Fruit fly (Drosophila melanogaster) whole organism, embryonic: ENCODE results near the gene spel1.
A peak's percentile ranks its signal among the peaks of the same experiment; 100 is the strongest.

Experiments used
- Bdp1 ChIP-seq: fragments of 200-800 bp; sonication (Bioruptor generic); optimal IDR thresholded peaks from 3 replicates; lab custom pipeline; 2016; ENCODE audit warnings: missing biosample characterization, missing genetic modification characterization
- CG12104 ChIP-seq: fragments of 200-800 bp; sonication (Bioruptor generic); optimal IDR thresholded peaks from 3 replicates; lab custom pipeline; 2016; ENCODE audit warnings: missing biosample characterization, missing genetic modification characterization
- CG12219 ChIP-seq: fragments of 200-800 bp; sonication (Bioruptor generic); optimal IDR thresholded peaks from 3 replicates; lab custom pipeline; 2018; ENCODE audit warnings: missing biosample characterization, mild to moderate bottlenecking, missing genetic modification characterization
- CG13894 ChIP-seq: fragments of 200-800 bp; sonication (Bioruptor generic); optimal IDR thresholded peaks from 3 replicates; lab custom pipeline; 2018; ENCODE audit warnings: missing biosample characterization, mild to moderate bottlenecking, missing genetic modification characterization, moderate library complexity
- CG14050 ChIP-seq: fragments of 200-800 bp; sonication (Bioruptor generic); IDR thresholded peaks from 3 replicates; pipeline ENCODE4 v1.3.6; 2022; ENCODE audit warnings: missing biosample characterization, missing genetic modification characterization
- CG15073 ChIP-seq: fragments of 200-800 bp; sonication (Bioruptor generic); optimal IDR thresholded peaks from 2 replicates; lab custom pipeline; 2016; ENCODE audit warnings: missing biosample characterization, missing genetic modification characterization
- CG15601 ChIP-seq: fragments of 200-800 bp; sonication (Bioruptor generic); optimal IDR thresholded peaks from 3 replicates; lab custom pipeline; 2019; ENCODE audit warnings: missing biosample characterization, mild to moderate bottlenecking, missing genetic modification characterization, moderate library complexity
- CG1647 ChIP-seq: fragments of 200-800 bp; sonication (Bioruptor generic); optimal IDR thresholded peaks from 3 replicates; lab custom pipeline; 2016; ENCODE audit warnings: missing biosample characterization, missing genetic modification characterization
- CG17361 ChIP-seq: fragments of 200-800 bp; sonication (Bioruptor generic); IDR thresholded peaks from 3 replicates; pipeline ENCODE4 v1.3.6; 2022; ENCODE audit warnings: missing biosample characterization, missing genetic modification characterization
- CG17612 ChIP-seq: fragments of 200-800 bp; sonication (Bioruptor generic); IDR thresholded peaks from 2 replicates; pipeline ENCODE4 v1.3.6; 2022; ENCODE audit warnings: missing biosample characterization, missing genetic modification characterization
- CG18262 ChIP-seq: fragments of 200-800 bp; optimal IDR thresholded peaks from 3 replicates; lab custom pipeline; 2019; ENCODE audit warnings: missing biosample characterization, mild to moderate bottlenecking, missing genetic modification characterization, moderate library complexity
- CG18599 ChIP-seq: fragments of 200-800 bp; sonication (Bioruptor generic); optimal IDR thresholded peaks from 3 replicates; lab custom pipeline; 2017; ENCODE audit warnings: missing biosample characterization, missing genetic modification characterization, mild to moderate bottlenecking, moderate library complexity, missing genetic modification reagents
- CG2712 ChIP-seq: fragments of 200-800 bp; optimal IDR thresholded peaks from 3 replicates; lab custom pipeline; 2019; ENCODE audit warnings: missing biosample characterization, mild to moderate bottlenecking, missing genetic modification characterization, moderate library complexity
- CG2875 ChIP-seq: fragments of 200-800 bp; sonication (Bioruptor generic); optimal IDR thresholded peaks from 2 replicates; lab custom pipeline; 2017; ENCODE audit warnings: missing biosample characterization, mild to moderate bottlenecking, missing genetic modification characterization, missing genetic modification reagents
- CG31441 ChIP-seq: fragments of 200-800 bp; sonication (Bioruptor generic); IDR thresholded peaks from 2 replicates; pipeline ENCODE4 v1.3.6; 2022; ENCODE audit warnings: missing biosample characterization, missing genetic modification characterization
- CG3726 ChIP-seq: fragments of 200-800 bp; sonication (Bioruptor generic); IDR thresholded peaks from 3 replicates; pipeline ENCODE4, ENCODE4 v1.3.6; 2022; ENCODE audit warnings: missing biosample characterization, missing genetic modification characterization
- CG3847 ChIP-seq: fragments of 200-800 bp; sonication (Bioruptor generic); IDR thresholded peaks from 2 replicates; pipeline ENCODE4 v1.3.6; 2022; ENCODE audit warnings: missing biosample characterization, missing genetic modification characterization
- CG5245 ChIP-seq: fragments of 200-800 bp; sonication (Bioruptor generic); optimal IDR thresholded peaks from 3 replicates; lab custom pipeline; 2016; ENCODE audit warnings: missing biosample characterization, missing genetic modification characterization
- CG7372 ChIP-seq: fragments of 200-800 bp; sonication (Bioruptor generic); IDR thresholded peaks from 2 replicates; pipeline ENCODE4 v1.3.6; 2022; ENCODE audit warnings: missing biosample characterization, missing genetic modification characterization
- CG7556 ChIP-seq: fragments of 200-800 bp; sonication (Bioruptor generic); optimal IDR thresholded peaks from 2 replicates; lab custom pipeline; 2017; ENCODE audit warnings: missing biosample characterization, mild to moderate bottlenecking, missing genetic modification characterization
- CG8478 ChIP-seq: fragments of >200 bp; optimal IDR thresholded peaks from 2 replicates; lab custom pipeline; 2018
- CG9215 ChIP-seq: fragments of 200-800 bp; sonication (Bioruptor generic); IDR thresholded peaks from 2 replicates; pipeline ENCODE4 v1.3.6; 2022; ENCODE audit warnings: missing biosample characterization, missing genetic modification characterization
- D19A ChIP-seq: fragments of 200-800 bp; optimal IDR thresholded peaks from 3 replicates; lab custom pipeline; 2019; ENCODE audit warnings: missing biosample characterization, mild to moderate bottlenecking, missing genetic modification characterization, moderate library complexity
- Hr51 ChIP-seq, 2 experiments: fragments of 200-800 bp; sonication (Bioruptor generic); optimal IDR thresholded peaks; 2 replicates in 1 of 2; 3 replicates in 1 of 2; lab custom pipeline; 2016 to 2018; ENCODE audit warnings: missing biosample characterization in 2 of 2, missing genetic modification characterization in 2 of 2, mild to moderate bottlenecking in 1 of 2, moderate library complexity in 1 of 2
- Meics ChIP-seq: fragments of 200-800 bp; sonication (Bioruptor generic); optimal IDR thresholded peaks from 2 replicates; lab custom pipeline; 2017; ENCODE audit warnings: missing biosample characterization, mild to moderate bottlenecking, missing genetic modification characterization
- Optix ChIP-seq: fragments of 200-800 bp; sonication (Bioruptor generic); IDR thresholded peaks from 3 replicates; pipeline ENCODE4 v1.3.6; 2022; ENCODE audit warnings: missing biosample characterization, missing genetic modification characterization
- Rfx ChIP-seq: fragments of 200-800 bp; sonication (Bioruptor generic); IDR thresholded peaks from 2 replicates; pipeline ENCODE4 v1.3.6; 2022; ENCODE audit warnings: missing biosample characterization, missing genetic modification characterization
- Sin3A ChIP-seq: fragments of >200 bp; optimal IDR thresholded peaks from 2 replicates; lab custom pipeline; 2018
- Taf1 ChIP-seq: fragments of 200-800 bp; sonication (Bioruptor generic); IDR thresholded peaks from 2 replicates; pipeline ENCODE4 v1.3.6; 2022; ENCODE audit warnings: missing biosample characterization, missing genetic modification characterization
- abd-A ChIP-seq: fragments of 200-800 bp; sonication (Bioruptor generic); optimal IDR thresholded peaks from 3 replicates; lab custom pipeline; 2019; ENCODE audit warnings: missing biosample characterization, mild to moderate bottlenecking, missing genetic modification characterization, moderate library complexity
- croc ChIP-seq: fragments of 200-800 bp; sonication (Bioruptor generic); conservative IDR thresholded peaks from 3 replicates; pipeline ENCODE4 v1.3.6; 2022; ENCODE audit warnings: missing biosample characterization, missing genetic modification characterization
- gsb-n ChIP-seq: fragments of 200-800 bp; sonication (Bioruptor generic); optimal IDR thresholded peaks from 3 replicates; lab custom pipeline; 2018; ENCODE audit warnings: missing biosample characterization, mild to moderate bottlenecking, missing genetic modification characterization
- ro ChIP-seq: fragments of 200-800 bp; sonication (Bioruptor generic); IDR thresholded peaks from 2 replicates; pipeline ENCODE4 v1.3.6; 2022; ENCODE audit warnings: missing biosample characterization, missing genetic modification characterization
- row ChIP-seq: fragments of 200-800 bp; sonication (Bioruptor generic); IDR thresholded peaks from 3 replicates; pipeline ENCODE4 v1.3.6; 2022; ENCODE audit warnings: missing biosample characterization, missing genetic modification characterization
- sr ChIP-seq: fragments of 200-800 bp; sonication (Bioruptor generic); IDR thresholded peaks from 3 replicates; pipeline ENCODE4 v1.3.6; 2022; ENCODE audit warnings: missing biosample characterization, missing genetic modification characterization
- trem ChIP-seq: fragments of 200-800 bp; optimal IDR thresholded peaks from 3 replicates; lab custom pipeline; 2019; ENCODE audit warnings: missing biosample characterization, mild to moderate bottlenecking, missing genetic modification characterization, moderate library complexity
- trh ChIP-seq: fragments of 200-800 bp; sonication (Bioruptor generic); optimal IDR thresholded peaks from 2 replicates; lab custom pipeline; 2016; ENCODE audit warnings: missing biosample characterization, missing genetic modification characterization
- zen ChIP-seq: fragments of 200-800 bp; sonication (Bioruptor generic); optimal IDR thresholded peaks from 3 replicates; lab custom pipeline; 2018; ENCODE audit warnings: missing biosample characterization, mild to moderate bottlenecking, missing genetic modification characterization, moderate library complexity
- zfh1 ChIP-seq: fragments of 200-800 bp; sonication (Bioruptor generic); IDR thresholded peaks from 3 replicates; pipeline ENCODE4 v1.3.6; 2022; ENCODE audit warnings: missing biosample characterization, missing genetic modification characterization

The spel1 gene

dm6 chr2L:14355033-14355851, 6.6 kb upstream of the spel1 start, which contains the start of gene Rab14 (continued):
- TF ChIP-seq CG14050 (GFP tag; lab: Robert Waterston, UW) (peak; percentile 66), zfh1 (GFP tag; lab: Robert Waterston, UW) (peak; percentile 85), ro (peak; percentile 56), CG3847 (GFP tag; lab: Robert Waterston, UW) (peak; percentile 67), CG8478 (lab: Kevin White, UChicago) (peak; percentile 74), row (GFP tag; lab: Robert Waterston, UW) (peak; percentile 89), Bdp1 (GFP tag; lab: Kevin White, UChicago) (peak; percentile 34), CG5245 (GFP tag; lab: Kevin White, UChicago) (peak; percentile 48), CG17612 (0 out of 2 replicates have a peak, but pooled peaks have one; percentile 20), CG7372 (GFP tag; lab: Robert Waterston, UW) (peak; percentile 66), CG1647 (GFP tag; lab: Kevin White, UChicago) (peak; percentile 61), gsb-n (peak; percentile 63), zen (tag; lab: Kevin White, UChicago) (peak; percentile 43), CG7556 (peak; percentile 81), CG2875 (GFP tag; lab: Kevin White, UChicago) (peak; percentile 64), CG13894 (peak; percentile 57), CG15601 (tag; lab: Kevin White, UChicago) (peak; percentile 52), Optix (GFP tag; lab: Robert Waterston, UW) (peak; percentile 67; the same call in 2 of the 3 replicates), Rfx (GFP tag; lab: Robert Waterston, UW) (peak; percentile 90), CG3726 (GFP tag; lab: Robert Waterston, UW) (peak; percentile 14; the same call in 1 of the 3 replicates), abd-A (tag; lab: Kevin White, UChicago) (peak; percentile 22), CG12219 (GFP tag; lab: Kevin White, UChicago) (peak; percentile 76), croc (GFP tag; lab: Robert Waterston, UW) (peak; percentile 58; the same call in 2 of the 3 replicates), Sin3A (lab: Kevin White, UChicago) (peak; percentile 91), trem (tag; lab: Kevin White, UChicago) (peak; percentile 60)

DNA sequence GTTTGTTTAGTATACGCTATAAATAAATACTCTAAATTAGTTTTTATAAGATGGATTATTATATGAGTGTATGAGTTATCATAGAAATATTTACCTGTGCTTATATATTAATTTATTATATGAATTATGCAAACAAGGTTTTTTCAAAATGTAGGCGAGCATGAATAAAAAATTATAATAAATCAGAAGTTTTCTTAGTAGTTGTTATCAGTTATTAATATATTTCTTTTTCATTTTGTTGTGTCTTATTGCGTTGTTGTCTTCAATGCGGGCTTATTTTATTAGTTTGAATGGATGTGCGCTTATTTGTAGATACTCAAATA, 6.1 kb upstream of the spel1 start:
- peak; percentile 2 for TF ChIP-seq CG2712
- peak; percentile 18 for TF ChIP-seq CG18262
- TF ChIP-seq CG7556, result peak; percentile 11
- TF ChIP-seq sr (GFP tag; lab: Robert Waterston, UW), result no peak
- TF ChIP-seq Hr51 (GFP tag; optimal IDR thresholded peaks at IDR 0.05; lab: Kevin White, UChicago), result peak in 1 of 2 experiments; percentile 14
- TF ChIP-seq CG12104, result peak; percentile 1
- TF ChIP-seq Taf1 (GFP tag; lab: Robert Waterston, UW), result no peak
- TF ChIP-seq Meics (GFP tag; lab: Kevin White, UChicago), result peak; percentile 22
- peak; percentile 62 for TF ChIP-seq D19A
- no peak for TF ChIP-seq CG15073 (GFP tag; lab: Kevin White, UChicago)
- 0 out of 3 replicates have a peak, but pooled peaks have one; percentile 29 for TF ChIP-seq CG17361 (GFP tag; lab: Robert Waterston, UW)
- TF ChIP-seq trh, result no peak
- 0 out of 2 replicates have a peak, but pooled peaks have one; percentile 3 for TF ChIP-seq CG9215 (GFP tag; lab: Robert Waterston, UW)
- 0 out of 2 replicates have a peak, but pooled peaks have one; percentile 6 for TF ChIP-seq CG31441
- TF ChIP-seq CG18599, result peak; percentile 7
